Fruit fly (Drosophila melanogaster): ENCODE measurements around the gene CG43349.

Gene CG43349

DNA sequence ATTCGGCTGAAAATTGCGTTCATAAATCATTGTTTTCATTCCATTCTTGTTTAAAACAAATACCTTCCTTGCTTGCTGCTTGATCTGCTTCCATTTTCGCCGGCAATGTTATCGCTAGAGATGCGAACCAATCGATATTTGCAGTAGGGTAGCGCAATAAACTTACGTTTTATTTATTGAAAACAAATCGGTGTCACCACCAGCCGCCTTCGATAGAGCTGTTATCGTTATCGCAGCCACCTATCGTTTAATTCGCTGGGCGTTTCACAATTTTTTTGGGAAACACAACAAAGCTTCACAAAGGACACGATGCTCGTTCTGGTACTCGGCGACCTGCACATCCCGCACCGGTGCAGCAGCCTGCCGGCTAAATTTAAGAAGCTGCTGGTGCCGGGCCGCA is 49.5 kb upstream of the CG43349 start, which contains the start of the genes Tfb4 and Vps29 (continued):
- TF ChIP-seq pb (GFP tag; optimal IDR thresholded peaks at IDR 0.05), result no peak
- TF ChIP-seq CG17385 (GFP tag; optimal IDR thresholded peaks at IDR 0.05), result no peak
- no peak for TF ChIP-seq stc (GFP tag; IDR thresholded peaks at IDR 0.05)
- no peak for TF ChIP-seq Oli (tag; optimal IDR thresholded peaks at IDR 0.05)
- TF ChIP-seq CG16863 (GFP tag; optimal IDR thresholded peaks at IDR 0.05), result peak; percentile 12
- no peak for TF ChIP-seq CG8359 (GFP tag; optimal IDR thresholded peaks at IDR 0.05; ENCODE audit: borderline replicate concordance)
- TF ChIP-seq CG9609 (GFP tag; optimal IDR thresholded peaks at IDR 0.05), result no peak
- no peak for TF ChIP-seq CG8388 (GFP tag; optimal IDR thresholded peaks at IDR 0.05)
- no peak for TF ChIP-seq CG17186 (GFP tag; optimal IDR thresholded peaks at IDR 0.05)
- no peak for TF ChIP-seq eve (GFP tag; optimal IDR thresholded peaks at IDR 0.05)
- no peak for TF ChIP-seq sug (tag; optimal IDR thresholded peaks at IDR 0.05)
- no peak for TF ChIP-seq CG2199 (GFP tag; IDR thresholded peaks at IDR 0.05)
- TF ChIP-seq lov (optimal IDR thresholded peaks at IDR 0.05), result no peak
- TF ChIP-seq lov (GFP tag; IDR thresholded peaks at IDR 0.05), result peak; percentile 66; the same call in 1 of the 3 replicates
- no peak for TF ChIP-seq Hr39 (optimal IDR thresholded peaks at IDR 0.05)
- TF ChIP-seq caup (GFP tag; optimal IDR thresholded peaks at IDR 0.05; ENCODE audit: severe bottlenecking), result no peak
- no peak for TF ChIP-seq CG4328 (GFP tag; optimal IDR thresholded peaks at IDR 0.05)
- peak; percentile 97 for TF ChIP-seq Dref (GFP tag; IDR thresholded peaks at IDR 0.05)
- TF ChIP-seq CG18599 (GFP tag; optimal IDR thresholded peaks at IDR 0.05), result peak; percentile 32
- TF ChIP-seq jigr1 (GFP tag; IDR thresholded peaks at IDR 0.05), result no peak
- no peak for TF ChIP-seq E2f1 (GFP tag; IDR thresholded peaks at IDR 0.05)
- TF ChIP-seq Sry-δ (GFP tag; optimal IDR thresholded peaks at IDR 0.05), result peak; percentile 94
- peak; percentile 69 for TF ChIP-seq CG2116 (GFP tag; optimal IDR thresholded peaks at IDR 0.05)
- TF ChIP-seq Six4 (GFP tag; optimal IDR thresholded peaks at IDR 0.05), result peak; percentile 26
- peak; percentile 18 for TF ChIP-seq gro (GFP tag; optimal IDR thresholded peaks at IDR 0.05)
- TF ChIP-seq eyg (GFP tag; optimal IDR thresholded peaks at IDR 0.05), result no peak
- no peak for TF ChIP-seq Stat92E (GFP tag; optimal IDR thresholded peaks at IDR 0.05)
- TF ChIP-seq CG12155 (GFP tag; optimal IDR thresholded peaks at IDR 0.05), result peak; percentile 50
- TF ChIP-seq h (optimal IDR thresholded peaks at IDR 0.05), result no peak
- no peak; the same call in 1 of the 2 replicates for TF ChIP-seq lmd (GFP tag; IDR thresholded peaks at IDR 0.05)
- TF ChIP-seq Hr78 (GFP tag; optimal IDR thresholded peaks at IDR 0.05), result no peak
- TF ChIP-seq row (GFP tag; IDR thresholded peaks at IDR 0.05), result peak; percentile 65
- peak; percentile 78 for TF ChIP-seq MESR4 (GFP tag; optimal IDR thresholded peaks at IDR 0.05)
- no peak for TF ChIP-seq CG31388 (GFP tag; optimal IDR thresholded peaks at IDR 0.05)
- no peak for TF ChIP-seq toy (GFP tag; IDR thresholded peaks at IDR 0.05)
- no peak for TF ChIP-seq Lim3 (GFP tag; IDR thresholded peaks at IDR 0.05)
- no peak for TF ChIP-seq btn (GFP tag; optimal IDR thresholded peaks at IDR 0.05)
- peak; percentile 20 for TF ChIP-seq pho (GFP tag; optimal IDR thresholded peaks at IDR 0.05)
- TF ChIP-seq sima (GFP tag; optimal IDR thresholded peaks at IDR 0.05), result no peak
- no peak for TF ChIP-seq crol (GFP tag; IDR thresholded peaks at IDR 0.05)
- TF ChIP-seq CG18619 (GFP tag; optimal IDR thresholded peaks at IDR 0.05), result no peak
- no peak for TF ChIP-seq CG12071 (GFP tag; optimal IDR thresholded peaks at IDR 0.05)
- TF ChIP-seq CG14441 (GFP tag; IDR thresholded peaks at IDR 0.05), result no peak; the same call in 1 of the 2 replicates
- TF ChIP-seq CG7786 (GFP tag; optimal IDR thresholded peaks at IDR 0.05), result peak; percentile 56
- TF ChIP-seq CG6791 (GFP tag; IDR thresholded peaks at IDR 0.05; ENCODE audit: partially characterized antibody), result peak; percentile 94
- TF ChIP-seq CG5245 (GFP tag; optimal IDR thresholded peaks at IDR 0.05), result peak; percentile 5
- peak; percentile 9 for TF ChIP-seq CG13775 (GFP tag; optimal IDR thresholded peaks at IDR 0.05)
- TF ChIP-seq ara (GFP tag; IDR thresholded peaks at IDR 0.05), result peak; percentile 9; the same call in 1 of the 2 replicates
- TF ChIP-seq Fer1 (GFP tag; optimal IDR thresholded peaks at IDR 0.05), result peak; percentile 46
- TF ChIP-seq hbn (GFP tag; IDR thresholded peaks at IDR 0.05; ENCODE audit: partially characterized antibody), result peak; percentile 89
- no peak for TF ChIP-seq ab (GFP tag; optimal IDR thresholded peaks at IDR 0.05)
- no peak for TF ChIP-seq zen (tag; optimal IDR thresholded peaks at IDR 0.05)

Measured in whole organism, embryonic.